Fruit fly (Drosophila melanogaster) whole organism: ENCODE data around the gene CG5639.
A peak's percentile ranks its signal among the peaks of the same experiment; 100 is the strongest.

ENCODE experiments used
- CG8478 ChIP-seq: fragments of >200 bp; optimal IDR thresholded peaks from 2 replicates; lab custom pipeline; 2018; ENCODE audit warnings: inconsistent platforms
- Dll ChIP-seq: fragments of >200 bp; optimal IDR thresholded peaks from 2 replicates; lab custom pipeline; 2017
- EcR ChIP-seq, 2 experiments: fragments of >200 bp; optimal IDR thresholded peaks; 2 replicates each; lab custom pipeline; 2017; ENCODE audit warnings: missing biosample characterization in 2 of 2, missing genetic modification characterization in 2 of 2, missing genetic modification reagents in 2 of 2
- pan ChIP-seq: fragments of >200 bp; optimal IDR thresholded peaks from 2 replicates; lab custom pipeline; 2017
- psq ChIP-seq: fragments of >200 bp; optimal IDR thresholded peaks from 2 replicates; lab custom pipeline; 2017
- usp ChIP-seq: fragments of >200 bp; optimal IDR thresholded peaks from 2 replicates; lab custom pipeline; 2017; ENCODE audit warnings: missing biosample characterization, missing genetic modification characterization, mixed read lengths

The CG5639 gene

DNA sequence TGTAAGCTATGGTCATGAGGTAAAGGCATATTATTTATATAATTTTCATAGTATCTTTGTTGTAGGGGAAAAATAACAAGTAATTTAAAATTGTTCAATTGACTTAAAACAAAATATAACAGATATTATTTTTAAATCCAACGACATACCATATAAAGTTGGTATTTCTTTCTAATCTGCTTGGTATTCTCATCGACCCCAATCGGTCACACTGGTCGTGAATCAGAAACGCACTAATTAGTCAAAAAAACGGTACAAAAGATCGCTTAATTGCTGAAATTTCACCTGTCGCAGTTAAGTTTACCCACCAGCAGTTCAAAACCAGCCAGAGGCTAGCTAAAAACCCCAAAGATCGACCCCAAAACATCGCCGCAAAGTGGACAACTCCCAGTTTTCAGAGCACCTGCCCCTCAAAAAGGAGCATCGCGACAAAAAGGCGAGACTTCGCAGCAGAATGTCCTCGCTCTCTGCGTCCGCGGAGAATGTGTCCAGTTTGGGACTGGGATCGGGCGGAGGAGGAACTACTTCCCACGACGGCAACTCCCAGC, 13.2 kb downstream of the CG5639 start, which contains the start of gene pins:
TSS of gene pins (plus strand) at position 207 of the 548 bp plus-strand sequence.
- TF ChIP-seq pan (lab: Kevin White, UChicago) (no peak), psq (lab: Kevin White, UChicago) (no peak), CG8478 (lab: Kevin White, UChicago) (no peak), usp (GFP tag; lab: Kevin White, UChicago) (no peak), Dll (no peak), EcR (GFP tag; optimal IDR thresholded peaks at IDR 0.05; lab: Kevin White, UChicago) (no peak)

DNA sequence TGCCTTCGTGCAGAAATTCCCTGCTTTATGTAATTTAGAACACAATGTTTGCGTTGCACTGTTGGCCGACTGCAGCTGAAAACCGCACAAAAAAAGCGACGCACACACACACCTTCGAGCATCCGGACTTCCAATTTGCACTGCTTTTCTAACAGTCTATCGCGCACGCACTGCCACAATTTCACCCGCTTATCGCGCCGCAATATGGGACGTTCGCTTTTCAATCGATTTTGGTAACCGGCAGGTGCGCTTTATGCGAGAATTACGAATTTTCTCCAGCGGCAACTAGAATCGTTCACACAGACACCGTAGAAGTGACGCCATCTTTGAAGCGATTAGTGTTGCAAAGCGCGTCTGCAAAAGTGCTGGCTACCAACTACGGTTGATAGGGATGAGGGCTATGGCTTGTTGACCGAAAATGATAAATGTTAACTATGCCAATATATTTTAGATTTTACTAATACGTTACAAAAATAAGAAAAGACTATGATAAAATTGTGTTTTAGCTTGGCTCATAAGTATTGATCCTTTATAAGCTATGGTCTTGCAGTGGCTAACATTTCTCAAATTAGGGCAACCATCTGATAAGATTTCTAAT, 13.9 kb downstream of the CG5639 start, which contains the start of gene wdb:
TSS of gene wdb (minus strand) at position 352 of the 598 bp plus-strand sequence.
- TF ChIP-seq EcR (GFP tag; optimal IDR thresholded peaks at IDR 0.05; lab: Kevin White, UChicago) (no peak), CG8478 (lab: Kevin White, UChicago) (no peak), usp (GFP tag; lab: Kevin White, UChicago) (no peak), psq (lab: Kevin White, UChicago) (no peak), Dll (no peak), pan (lab: Kevin White, UChicago) (no peak)

DNA sequence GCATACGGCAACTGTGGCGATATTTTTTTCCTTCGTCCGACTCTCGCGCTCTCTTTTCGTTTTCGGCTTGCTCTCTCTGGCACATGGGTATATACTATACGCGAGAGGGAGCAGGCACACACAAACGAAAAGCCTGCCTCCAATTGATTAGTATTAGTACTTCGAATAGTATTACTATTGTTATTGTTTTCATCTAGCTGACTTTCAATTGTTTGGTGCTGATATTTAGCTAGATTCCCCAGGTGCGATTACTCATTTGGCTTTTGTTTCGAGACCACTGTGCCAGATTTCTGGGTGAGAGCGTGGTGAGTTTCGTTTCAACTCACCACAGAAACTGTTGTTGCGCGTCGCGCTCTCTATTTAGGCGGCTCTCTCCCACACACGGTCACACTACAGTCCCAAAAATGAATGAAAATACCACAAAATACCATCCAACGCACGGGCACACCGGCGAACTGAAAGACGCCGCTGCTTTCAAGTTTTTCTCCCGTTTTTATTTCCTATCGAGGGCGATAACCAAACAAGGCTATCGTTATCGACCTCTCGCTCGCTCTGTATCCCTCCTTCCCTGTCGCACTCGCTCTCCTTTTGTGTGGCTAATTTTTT, 14.6 kb downstream of the CG5639 start:
- TF ChIP-seq CG8478 (lab: Kevin White, UChicago) (no peak), Dll (peak; percentile 42)

DNA sequence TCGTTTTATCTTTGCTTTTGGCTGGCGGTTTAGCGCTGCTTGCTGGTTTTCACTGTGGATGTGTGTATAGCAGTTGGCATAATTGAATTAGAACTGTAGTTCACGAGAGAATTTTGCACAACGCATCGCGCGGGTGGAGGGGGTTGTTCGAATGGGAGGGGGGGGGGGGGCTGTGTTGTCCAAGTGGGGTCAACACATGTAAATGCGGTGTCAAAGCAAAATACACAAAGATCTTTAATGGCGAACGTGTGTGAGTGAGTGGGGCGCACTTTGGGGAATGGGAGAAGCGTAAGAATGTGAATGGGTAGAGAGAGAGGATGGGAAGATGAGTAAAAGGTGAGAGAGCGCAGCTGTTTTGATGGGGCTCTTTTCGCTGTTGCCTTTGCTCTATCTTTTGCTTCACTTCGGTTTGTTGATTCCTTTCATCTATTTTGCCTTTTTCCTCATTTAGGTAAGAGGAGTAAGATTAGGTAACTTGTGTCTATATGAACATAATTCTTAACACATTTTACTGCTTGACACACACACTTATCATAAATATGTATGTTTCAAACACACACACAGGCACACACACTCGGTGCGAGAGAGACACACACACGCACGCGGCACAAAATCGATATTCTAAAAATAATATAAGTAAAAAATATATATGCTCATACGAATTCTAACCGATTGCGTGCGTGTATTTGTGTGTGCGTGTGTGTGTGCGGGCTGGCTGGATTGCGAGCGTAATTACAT, 15.5 kb downstream of the CG5639 start:
- no peak for TF ChIP-seq pan (lab: Kevin White, UChicago)
- no peak for TF ChIP-seq psq (lab: Kevin White, UChicago)
- TF ChIP-seq CG8478 (lab: Kevin White, UChicago) = no peak
- TF ChIP-seq EcR (GFP tag; optimal IDR thresholded peaks at IDR 0.05; lab: Kevin White, UChicago) = no peak
- no peak for TF ChIP-seq Dll
- no peak for TF ChIP-seq usp (GFP tag; lab: Kevin White, UChicago)

DNA sequence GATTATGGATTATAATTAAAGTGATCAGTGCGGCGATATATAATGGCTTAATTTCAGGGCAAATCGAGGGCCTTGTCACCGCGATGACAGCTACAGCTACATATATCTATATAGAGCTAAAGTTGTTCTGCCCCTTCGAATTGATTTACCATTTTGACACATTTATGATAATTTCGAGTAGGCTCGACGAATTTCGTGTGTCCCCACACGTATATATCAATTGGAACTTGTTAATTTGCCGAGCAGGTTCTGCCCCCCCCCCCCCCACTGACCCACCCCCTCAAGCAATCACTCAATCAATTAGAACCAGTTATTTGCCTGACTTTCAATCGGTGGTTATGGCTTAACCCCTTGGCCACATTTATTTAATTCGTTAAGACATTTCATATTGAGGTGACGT, 16.5 kb downstream of the CG5639 start:
- no peak for TF ChIP-seq EcR (GFP tag; optimal IDR thresholded peaks at IDR 0.05; lab: Kevin White, UChicago)
- TF ChIP-seq Dll = no peak

DNA sequence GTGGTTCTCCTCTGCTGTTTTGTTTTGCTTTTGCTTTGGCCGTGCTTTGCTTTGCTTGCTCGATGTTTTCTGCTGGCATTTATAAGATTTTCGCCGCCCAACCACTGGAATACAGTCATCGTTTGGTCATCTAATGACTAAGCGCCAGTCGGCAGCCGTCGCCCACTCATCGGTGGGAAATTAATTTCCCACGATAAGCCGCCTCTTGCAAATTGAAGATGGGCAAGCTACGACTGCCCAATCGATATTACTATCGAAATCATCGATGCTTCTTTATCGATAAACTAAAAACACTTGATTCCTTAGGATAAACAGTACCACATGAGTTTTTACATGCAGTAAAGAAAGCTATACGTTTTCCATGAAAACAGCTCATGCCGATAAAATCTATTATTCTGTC, 25.2 kb downstream of the CG5639 start:
- TF ChIP-seq usp (GFP tag; lab: Kevin White, UChicago) = no peak
- TF ChIP-seq CG8478 (lab: Kevin White, UChicago) = no peak
- TF ChIP-seq psq (lab: Kevin White, UChicago) = no peak
- TF ChIP-seq EcR (GFP tag; optimal IDR thresholded peaks at IDR 0.05; lab: Kevin White, UChicago) = no peak
- TF ChIP-seq Dll = no peak
- TF ChIP-seq pan (lab: Kevin White, UChicago) = no peak

DNA sequence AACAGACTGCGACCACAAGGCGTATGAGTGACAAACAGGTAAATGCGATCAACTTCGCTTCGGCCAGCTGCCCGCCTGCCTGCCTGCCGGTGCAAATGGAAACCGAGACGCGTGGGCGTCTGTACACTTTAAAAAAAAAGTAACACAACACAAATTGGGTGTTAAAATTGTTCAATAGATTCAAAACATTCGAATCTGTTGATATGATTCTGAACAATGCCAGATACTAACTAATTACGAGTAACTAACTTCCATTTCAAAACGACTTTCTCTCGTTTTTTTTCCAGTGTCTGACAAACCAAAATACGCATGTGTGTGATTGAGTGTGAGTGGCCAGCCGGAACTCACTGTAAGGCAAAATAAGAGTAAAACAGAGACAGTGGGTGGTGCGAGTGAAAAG, 26.2 kb downstream of the CG5639 start:
- TF ChIP-seq psq (lab: Kevin White, UChicago) (no peak), CG8478 (lab: Kevin White, UChicago) (no peak), pan (lab: Kevin White, UChicago) (no peak), EcR (GFP tag; optimal IDR thresholded peaks at IDR 0.05; lab: Kevin White, UChicago) (no peak), usp (GFP tag; lab: Kevin White, UChicago) (no peak), Dll (no peak)

DNA sequence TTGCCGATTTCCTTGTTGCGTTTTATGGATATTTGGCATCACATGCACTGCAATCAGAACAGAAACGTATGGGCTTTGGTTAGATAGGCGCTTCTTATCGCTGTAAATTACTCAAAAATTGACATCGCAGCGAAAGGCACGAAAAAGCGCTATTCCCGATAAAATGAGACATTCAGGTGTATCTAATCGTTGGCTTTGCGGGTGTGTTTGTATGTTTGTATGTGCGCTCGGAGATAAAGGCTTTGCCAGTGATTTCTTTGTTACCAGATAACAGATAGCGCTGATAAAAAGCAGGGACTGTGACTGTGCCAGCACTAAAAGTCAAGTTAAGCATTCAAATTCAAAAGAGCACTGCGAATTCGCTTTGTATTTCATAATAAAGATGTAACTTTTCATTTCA, 27.4 kb downstream of the CG5639 start:
- no peak for TF ChIP-seq CG8478 (lab: Kevin White, UChicago)
- no peak for TF ChIP-seq EcR (GFP tag; optimal IDR thresholded peaks at IDR 0.05; lab: Kevin White, UChicago)
- no peak for TF ChIP-seq pan (lab: Kevin White, UChicago)
- no peak for TF ChIP-seq psq (lab: Kevin White, UChicago)
- no peak for TF ChIP-seq usp (GFP tag; lab: Kevin White, UChicago)
- TF ChIP-seq Dll = no peak

DNA sequence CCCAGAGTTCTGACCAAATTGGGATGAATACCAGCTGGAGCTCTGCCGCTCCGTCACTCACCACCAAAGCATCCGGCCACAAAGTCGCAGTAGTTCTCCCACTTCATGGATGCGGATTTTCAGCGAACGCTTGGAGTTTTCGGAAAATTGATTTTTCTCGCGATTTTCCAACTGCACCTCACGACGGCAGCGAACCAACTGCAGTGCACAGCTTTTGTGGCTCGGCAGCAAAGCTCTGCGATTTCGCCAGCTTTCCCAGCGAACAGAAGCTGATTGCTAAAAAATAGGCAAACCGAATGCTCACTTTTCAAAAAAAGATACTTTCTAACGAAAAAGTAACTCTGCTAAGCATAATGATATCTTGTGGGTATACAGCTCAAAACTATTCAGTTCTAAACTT, 34.8 kb downstream of the CG5639 start, which contains the start of gene CG5646:
TSS of gene CG5646 (minus strand) at position 206 of the 400 bp plus-strand sequence.
- TF ChIP-seq pan (lab: Kevin White, UChicago) = no peak

DNA sequence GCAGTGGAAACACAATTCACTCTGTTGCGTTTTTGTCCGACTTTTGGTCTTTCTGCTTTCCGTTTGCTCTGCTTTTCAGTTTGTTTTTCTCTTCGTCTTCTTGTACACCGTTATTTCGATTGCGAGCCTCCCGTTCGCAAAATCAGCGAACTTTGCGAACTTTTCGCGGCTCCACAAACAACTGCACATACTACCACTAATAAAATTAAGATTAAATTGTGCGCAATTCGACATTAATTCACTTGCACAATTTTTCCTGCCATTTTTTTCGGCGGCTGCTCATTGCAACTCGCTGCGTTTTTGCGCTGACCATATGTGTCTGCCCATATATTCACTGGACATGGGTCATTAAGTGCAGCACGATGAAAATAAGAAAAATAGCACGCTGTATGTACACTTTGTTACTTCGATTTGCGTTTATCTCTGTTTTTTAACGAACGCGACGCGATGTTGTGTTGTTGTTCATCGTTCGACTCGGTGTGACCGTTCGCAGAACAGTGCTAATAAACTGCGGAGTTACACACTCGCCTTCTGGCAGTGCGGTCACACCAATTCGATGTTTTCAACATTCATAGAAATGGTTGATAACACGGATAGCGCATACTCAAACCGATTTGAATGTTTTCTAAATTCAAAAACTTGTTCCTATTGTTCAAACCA, 37.1 kb downstream of the CG5639 start, which contains the start of gene Klp98A:
TSS of gene Klp98A (minus strand) at position 486 of the 660 bp plus-strand sequence.
- TF ChIP-seq CG8478 (lab: Kevin White, UChicago) = no peak

DNA sequence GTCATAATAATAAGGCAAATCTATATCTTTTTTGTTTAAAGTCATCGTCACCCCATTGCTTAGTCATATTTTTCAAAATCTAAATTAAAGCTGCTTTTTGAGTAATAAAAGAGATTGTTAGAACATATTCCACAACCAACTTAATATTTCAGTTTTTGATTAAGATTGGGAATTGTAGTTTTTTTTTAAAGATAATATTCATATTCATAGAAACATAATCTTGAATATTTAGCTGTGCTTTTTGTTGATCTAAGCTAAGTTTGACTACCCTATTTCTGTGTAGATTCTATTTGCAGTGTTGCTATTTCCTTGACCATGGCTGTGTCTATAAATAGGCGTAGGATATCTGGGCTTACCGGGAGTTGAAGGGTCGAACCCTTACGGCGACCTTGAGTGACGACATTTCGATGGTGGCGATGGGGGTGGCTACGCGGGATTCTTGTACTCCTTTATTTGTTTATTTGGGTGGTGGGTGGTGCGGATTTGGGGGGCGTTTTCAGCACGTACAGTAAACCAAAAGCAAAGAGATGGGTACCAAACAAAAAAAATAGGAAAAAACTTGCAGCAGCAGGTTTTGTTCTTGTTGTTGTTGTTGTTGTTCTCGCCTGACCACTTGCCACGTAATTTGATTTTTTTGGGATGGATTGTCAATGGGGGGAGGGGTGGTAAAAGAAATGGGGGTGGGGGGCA, 37.8 kb downstream of the CG5639 start:
- TF ChIP-seq Dll = no peak
- TF ChIP-seq pan (lab: Kevin White, UChicago) = no peak
- no peak for TF ChIP-seq usp (GFP tag; lab: Kevin White, UChicago)
- TF ChIP-seq CG8478 (lab: Kevin White, UChicago) = no peak
- TF ChIP-seq EcR (GFP tag; optimal IDR thresholded peaks at IDR 0.05; lab: Kevin White, UChicago) = no peak
- no peak for TF ChIP-seq psq (lab: Kevin White, UChicago)
